Worm (Caenorhabditis elegans): ENCODE measurements around the gene F14F7.4.

The F14F7.4 gene

ce11 chrIII:13070548-13071050, 41.1 kb upstream of the F14F7.4 start, which contains the start of gene Y39E4B.6 (continued):
- TF ChIP-seq ceh-22 (tag; optimal IDR thresholded peaks at IDR 0.05) (peak; percentile 9), ceh-34 (tag; optimal IDR thresholded peaks at IDR 0.05) (peak; percentile 99), ceh-31 (tag; optimal IDR thresholded peaks at IDR 0.05) (peak; percentile 99), ref-2 (tag; optimal IDR thresholded peaks at IDR 0.05) (peak; percentile 99), ceh-19 (GFP tag; optimal IDR thresholded peaks at IDR 0.05) (peak; percentile 83), F13H6.1 (tag; optimal IDR thresholded peaks at IDR 0.05) (peak; percentile 88), fax-1 (tag; optimal IDR thresholded peaks at IDR 0.05) (no peak), gmeb-2 (tag; optimal IDR thresholded peaks at IDR 0.05) (peak; percentile 9), pqm-1 (tag; optimal IDR thresholded peaks at IDR 0.05) (peak; percentile 88), odd-2 (tag; optimal IDR thresholded peaks at IDR 0.05) (no peak), ceh-2 (tag; optimal IDR thresholded peaks at IDR 0.05) (peak; percentile 69), ceh-45 (GFP tag; IDR thresholded peaks at IDR 0.05) (no peak), T23F11.4 (GFP tag; optimal IDR thresholded peaks at IDR 0.05) (peak; percentile 91), syd-9 (tag; optimal IDR thresholded peaks at IDR 0.05) (peak; percentile 86), ets-4 (tag; optimal IDR thresholded peaks at IDR 0.05) (peak; percentile 88), hlh-13 (GFP tag; optimal IDR thresholded peaks at IDR 0.05) (peak; percentile 2), sox-2 (GFP tag; IDR thresholded peaks at IDR 0.05) (peak; percentile 61)

- no peak for TF ChIP-seq F13H6.1 (tag; optimal IDR thresholded peaks at IDR 0.05)
- no peak for TF ChIP-seq fax-1 (tag; optimal IDR thresholded peaks at IDR 0.05)
- no peak for TF ChIP-seq gmeb-2 (tag; optimal IDR thresholded peaks at IDR 0.05)
- no peak for TF ChIP-seq elt-4 (tag; optimal IDR thresholded peaks at IDR 0.05)
- no peak for TF ChIP-seq ref-2 (tag; optimal IDR thresholded peaks at IDR 0.05)
- TF ChIP-seq ceh-19 (GFP tag; optimal IDR thresholded peaks at IDR 0.05), result no peak
- no peak for TF ChIP-seq che-1 (tag; optimal IDR thresholded peaks at IDR 0.05)
Measured at ce11 chrIII:13069416-13069815, 39.9 kb upstream of the F14F7.4 start.

- TF ChIP-seq ceh-45 (GFP tag; IDR thresholded peaks at IDR 0.05), result no peak
- peak; percentile 83 for TF ChIP-seq dmd-4 (tag; optimal IDR thresholded peaks at IDR 0.05; ENCODE audit: borderline replicate concordance)
- no peak for TF ChIP-seq pha-4 (tag; optimal IDR thresholded peaks at IDR 0.05)
- TF ChIP-seq hlh-6 (tag; optimal IDR thresholded peaks at IDR 0.05), result peak; percentile 75
- peak; percentile 96 for TF ChIP-seq ceh-18 (tag; optimal IDR thresholded peaks at IDR 0.05)
- peak; percentile 82 for TF ChIP-seq rnt-1 (tag; optimal IDR thresholded peaks at IDR 0.05)
- peak; percentile 34 for TF ChIP-seq ahr-1 (tag; optimal IDR thresholded peaks at IDR 0.05)
- TF ChIP-seq sox-4 (tag; optimal IDR thresholded peaks at IDR 0.05), result no peak
- TF ChIP-seq unc-55 (GFP tag; optimal IDR thresholded peaks at IDR 0.05), result peak; percentile 83
- TF ChIP-seq lim-6 (tag; optimal IDR thresholded peaks at IDR 0.05), result peak; percentile 66
- TF ChIP-seq nhr-232 (tag; optimal IDR thresholded peaks at IDR 0.05), result no peak
- TF ChIP-seq che-1 (tag; optimal IDR thresholded peaks at IDR 0.05), result peak; percentile 9
- no peak for TF ChIP-seq zip-5 (tag; optimal IDR thresholded peaks at IDR 0.05)
- peak; percentile 61 for TF ChIP-seq pag-3 (tag; optimal IDR thresholded peaks at IDR 0.05; ENCODE audit: borderline replicate concordance)
- peak; percentile 34 for TF ChIP-seq K02D7.2 (tag; optimal IDR thresholded peaks at IDR 0.05)
- TF ChIP-seq gmeb-2 (tag; optimal IDR thresholded peaks at IDR 0.05), result peak; percentile 1
- peak; percentile 72 for TF ChIP-seq unc-86 (tag; optimal IDR thresholded peaks at IDR 0.05)
- no peak for TF ChIP-seq hlh-13 (GFP tag; optimal IDR thresholded peaks at IDR 0.05)
- no peak for TF ChIP-seq pqm-1 (tag; optimal IDR thresholded peaks at IDR 0.05)
- peak; percentile 63 for TF ChIP-seq fkh-10 (GFP tag; optimal IDR thresholded peaks at IDR 0.05)
- peak; percentile 45 for TF ChIP-seq eyg-1 (tag; optimal IDR thresholded peaks at IDR 0.05)
- TF ChIP-seq ceh-31 (tag; optimal IDR thresholded peaks at IDR 0.05), result peak; percentile 97
- no peak for TF ChIP-seq ttx-3 (tag; optimal IDR thresholded peaks at IDR 0.05)
- no peak for TF ChIP-seq odd-2 (tag; optimal IDR thresholded peaks at IDR 0.05)
- TF ChIP-seq elt-4 (tag; optimal IDR thresholded peaks at IDR 0.05), result no peak
- no peak for TF ChIP-seq nhr-11 (tag; optimal IDR thresholded peaks at IDR 0.05)
- TF ChIP-seq sox-2 (GFP tag; IDR thresholded peaks at IDR 0.05), result no peak
- peak; percentile 55 for TF ChIP-seq pat-9 (tag; optimal IDR thresholded peaks at IDR 0.05)
- peak; percentile 56 for TF ChIP-seq pha-2 (tag; optimal IDR thresholded peaks at IDR 0.05)
- peak; percentile 81 for TF ChIP-seq syd-9 (tag; optimal IDR thresholded peaks at IDR 0.05)
- no peak for TF ChIP-seq ceh-9 (tag; optimal IDR thresholded peaks at IDR 0.05)
- peak; percentile 70 for TF ChIP-seq pros-1 (tag; optimal IDR thresholded peaks at IDR 0.05)
- peak; percentile 62 for TF ChIP-seq ceh-6 (GFP tag; optimal IDR thresholded peaks at IDR 0.05)
- TF ChIP-seq fax-1 (tag; optimal IDR thresholded peaks at IDR 0.05), result peak; percentile 31
- TF ChIP-seq ceh-24 (tag; optimal IDR thresholded peaks at IDR 0.05), result no peak
- peak; percentile 68 for TF ChIP-seq ceh-2 (tag; optimal IDR thresholded peaks at IDR 0.05)
- no peak for TF ChIP-seq ztf-16 (tag; optimal IDR thresholded peaks at IDR 0.05)
Measured at ce11 chrIII:13067884-13068767, 38.6 kb upstream of the F14F7.4 start.

Data from whole organism, late embryonic.